Fruit fly (Drosophila melanogaster) whole organism, wandering third instar larva: ENCODE results near the gene CG31687.
"Not testable (repeated sequence)": the region's sequence is repeated elsewhere in the genome, so short reads cannot be mapped to it uniquely, and the experiment has no call there.

ENCODE experiments used
- Abd-B ChIP-seq: fragments of >200 bp; optimal IDR thresholded peaks from 2 replicates; lab custom pipeline; 2017; ENCODE audit warnings: missing biosample characterization, missing genetic modification characterization
- CG32264 ChIP-seq: fragments of 200-800 bp; sonication (Bioruptor generic); optimal IDR thresholded peaks from 2 replicates; lab custom pipeline; 2016; ENCODE audit warnings: missing biosample characterization, missing genetic modification characterization
- CG9705 ChIP-seq: fragments of 200-800 bp; sonication (Bioruptor generic); optimal IDR thresholded peaks from 2 replicates; lab custom pipeline; 2018; ENCODE audit warnings: missing biosample characterization, mild to moderate bottlenecking, missing genetic modification characterization
- CrebA ChIP-seq: fragments of 200-800 bp; sonication (Bioruptor generic); optimal IDR thresholded peaks from 2 replicates; lab custom pipeline; 2016; ENCODE audit warnings: missing biosample characterization, mild to moderate bottlenecking, missing genetic modification characterization, borderline replicate concordance
- Dfd ChIP-seq: fragments of >200 bp; optimal IDR thresholded peaks from 2 replicates; lab custom pipeline; 2017; ENCODE audit warnings: missing biosample characterization, missing genetic modification characterization
- Dif ChIP-seq: fragments of 200-275, 200-300 bp; sonication (Bioruptor generic); optimal IDR thresholded peaks from 2 replicates; lab custom pipeline; 2018; ENCODE audit warnings: missing biosample characterization, missing genetic modification characterization; ENCODE audit not compliant: partially characterized antibody
- GATAd ChIP-seq: sonication (Bioruptor generic); optimal IDR thresholded peaks from 2 replicates; lab custom pipeline; 2016; ENCODE audit warnings: missing biosample characterization, missing genetic modification characterization
- HLH106 ChIP-seq: fragments of 200-800 bp; optimal IDR thresholded peaks from 3 replicates; lab custom pipeline; 2019; ENCODE audit warnings: missing biosample characterization, mild to moderate bottlenecking, missing genetic modification characterization, moderate library complexity
- Hnf4 ChIP-seq: fragments of 200-800 bp; sonication (Bioruptor generic); optimal IDR thresholded peaks from 2 replicates; lab custom pipeline; 2016; ENCODE audit warnings: missing biosample characterization, mild to moderate bottlenecking, missing genetic modification characterization
- Hr83 ChIP-seq: fragments of 200-300 bp; sonication (Bioruptor generic); optimal IDR thresholded peaks from 2 replicates; lab custom pipeline; 2016; ENCODE audit warnings: missing biosample characterization, mild to moderate bottlenecking, missing genetic modification characterization, moderate library complexity; ENCODE audit not compliant: poor library complexity, severe bottlenecking
- Jra ChIP-seq: sonication (Bioruptor generic); optimal IDR thresholded peaks from 2 replicates; lab custom pipeline; 2016; ENCODE audit warnings: missing biosample characterization, missing genetic modification characterization
- Mio ChIP-seq: sonication (Bioruptor generic); optimal IDR thresholded peaks from 2 replicates; lab custom pipeline; 2016; ENCODE audit warnings: missing biosample characterization, missing genetic modification characterization
- Myc ChIP-seq: fragments of >200 bp; optimal IDR thresholded peaks from 2 replicates; lab custom pipeline; 2017
- N ChIP-seq: fragments of >200 bp; optimal IDR thresholded peaks from 2 replicates; lab custom pipeline; 2018; ENCODE audit warnings: missing biosample characterization, missing external identifiers, missing genetic modification characterization
- OdsH ChIP-seq: fragments of 200-800 bp; sonication (Bioruptor generic); optimal IDR thresholded peaks from 2 replicates; lab custom pipeline; 2016; ENCODE audit warnings: missing biosample characterization, mild to moderate bottlenecking, missing genetic modification characterization
- Rel ChIP-seq, 2 experiments: fragments of 200-800 bp; sonication (Bioruptor generic) in 1 of 2; optimal IDR thresholded peaks; 2 replicates in 1 of 2; 3 replicates in 1 of 2; lab custom pipeline; 2016 to 2019; ENCODE audit warnings: mild to moderate bottlenecking in 2 of 2, missing biosample characterization in 2 of 2, missing genetic modification characterization in 2 of 2, moderate library complexity in 1 of 2
- Sp1 ChIP-seq: fragments of 200-800 bp; sonication (Bioruptor generic); optimal IDR thresholded peaks from 3 replicates; lab custom pipeline; 2019; ENCODE audit warnings: missing biosample characterization, mild to moderate bottlenecking, missing genetic modification characterization, moderate library complexity
- Vsx2 ChIP-seq: fragments of 200-300, 225-300 bp; sonication (Bioruptor generic); optimal IDR thresholded peaks from 2 replicates; lab custom pipeline; 2018; ENCODE audit warnings: missing biosample characterization, missing genetic modification characterization; ENCODE audit not compliant: partially characterized antibody
- br ChIP-seq: fragments of 200-800 bp; sonication (Bioruptor generic); optimal IDR thresholded peaks from 2 replicates; lab custom pipeline; 2016; ENCODE audit warnings: missing biosample characterization, missing genetic modification characterization
- brk ChIP-seq: fragments of 200-800 bp; sonication (Bioruptor generic); optimal IDR thresholded peaks from 2 replicates; lab custom pipeline; 2016; ENCODE audit warnings: missing biosample characterization, mild to moderate bottlenecking, missing genetic modification characterization
- dl ChIP-seq, 2 experiments: fragments of 175-275, 200-275 bp in 1 of 2; fragments of 200-275 bp in 1 of 2; sonication (Bioruptor generic); optimal IDR thresholded peaks; lab custom pipeline; 2018; ENCODE audit warnings: mild to moderate bottlenecking in 2 of 2, missing biosample characterization in 2 of 2, missing genetic modification characterization in 2 of 2, moderate library complexity in 2 of 2; ENCODE audit not compliant: partially characterized antibody in 2 of 2, insufficient read depth in 1 of 2
- dmrt93B ChIP-seq: fragments of 200-800 bp; sonication (Bioruptor generic); optimal IDR thresholded peaks from 2 replicates; lab custom pipeline; 2018; ENCODE audit warnings: missing biosample characterization, mild to moderate bottlenecking, missing genetic modification characterization
- dsf ChIP-seq: sonication (Bioruptor generic); optimal IDR thresholded peaks from 2 replicates; lab custom pipeline; 2016; ENCODE audit warnings: missing biosample characterization, missing genetic modification characterization, borderline replicate concordance
- ey ChIP-seq: fragments of 200-800 bp; sonication (Bioruptor generic); optimal IDR thresholded peaks from 2 replicates; lab custom pipeline; 2016; ENCODE audit warnings: missing biosample characterization, missing genetic modification characterization
- foxo ChIP-seq, 2 experiments: fragments of 200-800 bp; sonication (Bioruptor generic); optimal IDR thresholded peaks; 2 replicates in 1 of 2; 3 replicates in 1 of 2; lab custom pipeline; 2016 to 2017; ENCODE audit warnings: missing biosample characterization in 2 of 2, missing genetic modification characterization in 2 of 2
- fru ChIP-seq: fragments of 200-800 bp; sonication (Bioruptor generic); optimal IDR thresholded peaks from 3 replicates; lab custom pipeline; 2016; ENCODE audit warnings: missing biosample characterization, mild to moderate bottlenecking, missing genetic modification characterization
- h ChIP-seq: fragments of 200-800 bp; sonication (Bioruptor generic); optimal IDR thresholded peaks from 3 replicates; lab custom pipeline; 2016; ENCODE audit warnings: missing biosample characterization, mild to moderate bottlenecking, missing genetic modification characterization
- jim ChIP-seq: fragments of 175-275, 200-325 bp; sonication (Bioruptor generic); optimal IDR thresholded peaks from 2 replicates; lab custom pipeline; 2016; ENCODE audit warnings: missing biosample characterization, mild to moderate bottlenecking, missing genetic modification characterization
- lola ChIP-seq: fragments of >200 bp; optimal IDR thresholded peaks from 2 replicates; lab custom pipeline; 2017; ENCODE audit warnings: missing biosample characterization, missing genetic modification characterization
- pan ChIP-seq: fragments of >200 bp; optimal IDR thresholded peaks from 2 replicates; lab custom pipeline; 2017
- psq ChIP-seq: fragments of 200-800 bp; sonication (Bioruptor generic); optimal IDR thresholded peaks from 3 replicates; lab custom pipeline; 2017; ENCODE audit warnings: missing biosample characterization, mild to moderate bottlenecking, missing genetic modification characterization, moderate library complexity
- sage ChIP-seq: fragments of 200-800 bp; sonication (Bioruptor generic); optimal IDR thresholded peaks from 2 replicates; lab custom pipeline; 2016; ENCODE audit warnings: missing biosample characterization, mild to moderate bottlenecking, missing genetic modification characterization
- sv ChIP-seq: fragments of 200-800 bp; sonication (Bioruptor generic); optimal IDR thresholded peaks from 3 replicates; lab custom pipeline; 2016; ENCODE audit warnings: missing biosample characterization, missing genetic modification characterization
- tai ChIP-seq: sonication (Bioruptor generic); optimal IDR thresholded peaks from 2 replicates; lab custom pipeline; 2016; ENCODE audit warnings: missing biosample characterization, missing genetic modification characterization
- usp ChIP-seq: fragments of >200 bp; optimal IDR thresholded peaks from 2 replicates; lab custom pipeline; 2017; ENCODE audit warnings: missing biosample characterization, missing genetic modification characterization
- woc ChIP-seq: sonication (Bioruptor generic); optimal IDR thresholded peaks from 2 replicates; lab custom pipeline; 2016; ENCODE audit warnings: missing biosample characterization, mild to moderate bottlenecking, missing genetic modification characterization

Gene CG31687

DNA sequence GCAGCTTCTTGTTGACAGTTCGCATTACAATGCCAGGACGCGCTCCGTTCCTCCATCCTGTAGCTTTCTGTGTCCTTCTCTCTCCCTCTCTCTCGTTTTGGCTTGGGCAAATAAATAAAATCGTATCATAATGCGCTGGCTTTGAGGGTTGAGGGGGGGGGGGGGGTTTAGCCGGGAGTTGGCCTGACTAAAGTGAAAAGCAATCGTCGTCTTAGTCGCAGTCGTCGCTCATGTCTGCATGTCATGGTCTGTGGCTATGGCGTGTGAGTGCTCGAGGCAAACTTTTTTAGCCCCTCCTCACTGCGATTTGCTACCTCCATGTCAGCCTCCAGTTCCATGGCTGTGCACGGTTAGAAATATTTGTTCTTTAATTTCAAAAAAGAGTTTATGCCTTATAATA lies 15.2 kb upstream of the CG31687 start:
- TF ChIP-seq brk (GFP tag; lab: Kevin White, UChicago) = no peak
- peak; percentile 92 for TF ChIP-seq Dfd (GFP tag; lab: Kevin White, UChicago)
- no peak for TF ChIP-seq foxo (GFP tag; optimal IDR thresholded peaks at IDR 0.05; lab: Kevin White, UChicago)
- no peak for TF ChIP-seq Mio (GFP tag; lab: Kevin White, UChicago)
- no peak for TF ChIP-seq psq (GFP tag; lab: Kevin White, UChicago)
- no peak for TF ChIP-seq h (GFP tag; lab: Kevin White, UChicago)

DNA sequence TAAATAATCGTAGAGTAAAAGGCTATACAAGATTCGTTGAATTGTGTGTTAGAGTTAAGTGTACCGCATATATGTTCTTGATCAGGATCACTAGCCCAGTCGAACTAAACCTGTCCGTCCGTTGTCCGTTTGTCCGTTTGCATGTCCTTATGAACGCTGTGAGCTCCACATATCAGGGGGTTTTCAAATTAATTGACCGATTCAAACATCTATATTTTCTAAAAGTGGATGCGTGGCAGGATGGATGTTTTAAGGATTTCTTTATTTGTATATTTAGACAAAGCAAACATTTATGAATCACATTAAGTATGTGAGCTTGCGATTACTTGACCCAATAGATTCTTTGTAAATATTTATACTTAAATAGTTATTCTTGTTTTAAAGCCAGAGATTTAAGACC lies 14.8 kb upstream of the CG31687 start:
- TF ChIP-seq woc = peak; percentile 0
- no peak for TF ChIP-seq tai (GFP tag; lab: Kevin White, UChicago)

dm6 chr2L:20437873-20438272 lies 12.2 kb upstream of the CG31687 start:
- no peak for TF ChIP-seq GATAd
- no peak for TF ChIP-seq Dfd (GFP tag; lab: Kevin White, UChicago)
- no peak for TF ChIP-seq Mio (GFP tag; lab: Kevin White, UChicago)
- no peak for TF ChIP-seq ey (GFP tag; lab: Kevin White, UChicago)
- TF ChIP-seq Rel (GFP tag; optimal IDR thresholded peaks at IDR 0.05; lab: Kevin White, UChicago) = no peak
- TF ChIP-seq Rel (tag; optimal IDR thresholded peaks at IDR 0.05; lab: Kevin White, UChicago) = no peak
- TF ChIP-seq jim (GFP tag; lab: Kevin White, UChicago) = no peak
- no peak for TF ChIP-seq foxo (GFP tag; optimal IDR thresholded peaks at IDR 0.05; lab: Kevin White, UChicago)

- TF ChIP-seq CrebA = no peak
- peak; percentile 80 for TF ChIP-seq Dfd (GFP tag; lab: Kevin White, UChicago)
Observed at dm6 chr2L:20438474-20438873, 11.6 kb upstream of the CG31687 start.

- TF ChIP-seq dmrt93B (GFP tag; lab: Kevin White, UChicago); N; Abd-B (GFP tag; lab: Kevin White, UChicago): not testable (repeated sequence)
Observed at dm6 chr2L:20458975-20459374, 8.9 kb downstream of the CG31687 start, which contains the start of the genes CG18858 and Cdc23. TSS of gene CG18858 (minus strand) at chr2L:20459075. TSS of gene Cdc23 (plus strand) at chr2L:20459342.

- no peak for TF ChIP-seq dl (GFP tag; optimal IDR thresholded peaks at IDR 0.05; lab: Kevin White, UChicago; ENCODE audit: insufficient read depth in 1 of 2, partially characterized antibody in 2 of 2)
- no peak for TF ChIP-seq Myc (lab: Kevin White, UChicago)
- TF ChIP-seq HLH106 (tag; lab: Kevin White, UChicago) = peak; percentile 60
- TF ChIP-seq Hnf4 (GFP tag; lab: Kevin White, UChicago) = peak; percentile 61
- TF ChIP-seq br (GFP tag; lab: Kevin White, UChicago) = no peak
- no peak for TF ChIP-seq pan (lab: Kevin White, UChicago)
- TF ChIP-seq Rel (GFP tag; optimal IDR thresholded peaks at IDR 0.05; lab: Kevin White, UChicago) = no peak
- peak; percentile 49 for TF ChIP-seq Rel (tag; optimal IDR thresholded peaks at IDR 0.05; lab: Kevin White, UChicago)
- TF ChIP-seq tai (GFP tag; lab: Kevin White, UChicago) = no peak
- peak; percentile 65 for TF ChIP-seq Sp1 (GFP tag; lab: Kevin White, UChicago)
- TF ChIP-seq fru (GFP tag; lab: Kevin White, UChicago) = peak; percentile 46
- peak; percentile 12 for TF ChIP-seq woc
- TF ChIP-seq dmrt93B (GFP tag; lab: Kevin White, UChicago) = peak; percentile 39
- peak; percentile 41 for TF ChIP-seq h (GFP tag; lab: Kevin White, UChicago)
- no peak for TF ChIP-seq CG32264 (GFP tag; lab: Kevin White, UChicago)
- peak; percentile 33 for TF ChIP-seq psq (GFP tag; lab: Kevin White, UChicago)
- no peak for TF ChIP-seq Mio (GFP tag; lab: Kevin White, UChicago)
- peak; percentile 43 for TF ChIP-seq CG9705 (GFP tag; lab: Kevin White, UChicago)
- no peak for TF ChIP-seq brk (GFP tag; lab: Kevin White, UChicago)
- TF ChIP-seq Dif = no peak
- TF ChIP-seq ey (GFP tag; lab: Kevin White, UChicago) = peak; percentile 17
- no peak for TF ChIP-seq sage
- TF ChIP-seq usp (GFP tag; lab: Kevin White, UChicago) = no peak
- TF ChIP-seq sv (GFP tag; lab: Kevin White, UChicago) = no peak
- TF ChIP-seq Dfd (GFP tag; lab: Kevin White, UChicago) = no peak
- TF ChIP-seq GATAd = no peak
- peak in 1 of 2 experiments; percentile 46 for TF ChIP-seq foxo (GFP tag; optimal IDR thresholded peaks at IDR 0.05; lab: Kevin White, UChicago)
- TF ChIP-seq N = no peak
- peak; percentile 4 for TF ChIP-seq OdsH (GFP tag; lab: Kevin White, UChicago)
- TF ChIP-seq jim (GFP tag; lab: Kevin White, UChicago) = no peak
- no peak for TF ChIP-seq Abd-B (GFP tag; lab: Kevin White, UChicago)
- no peak for TF ChIP-seq Jra (GFP tag; lab: Kevin White, UChicago)
- TF ChIP-seq dsf (GFP tag; lab: Kevin White, UChicago) = no peak
- no peak for TF ChIP-seq Hr83
- TF ChIP-seq Vsx2 (GFP tag; lab: Kevin White, UChicago) = no peak
- TF ChIP-seq lola (GFP tag; lab: Kevin White, UChicago) = no peak
Observed at dm6 chr2L:20463316-20463856, 13.4 kb downstream of the CG31687 start, which contains the start of gene CG2493. TSS of gene CG2493 (minus strand) at chr2L:20463444.
